Fruit fly (Drosophila melanogaster) whole organism, embryonic: ENCODE data around the gene ca.
A peak's percentile ranks its signal among the peaks of the same experiment; 100 is the strongest.

Source experiments
- Awh ChIP-seq: fragments of 200-800 bp; sonication (Bioruptor generic); IDR thresholded peaks from 2 replicates; pipeline ENCODE4, ENCODE4 v1.3.6; 2022; ENCODE audit warnings: missing biosample characterization, missing genetic modification characterization
- CG16813 ChIP-seq: fragments of 200-800 bp; sonication (Bioruptor generic); IDR thresholded peaks from 3 replicates; pipeline ENCODE4 v1.3.6; 2022; ENCODE audit warnings: missing biosample characterization, missing genetic modification characterization; ENCODE audit not compliant: partially characterized antibody
- CG2120 ChIP-seq: fragments of 200-800 bp; sonication (Bioruptor generic); optimal IDR thresholded peaks from 3 replicates; lab custom pipeline; 2016; ENCODE audit warnings: missing biosample characterization, missing genetic modification characterization
- CG3726 ChIP-seq: fragments of 200-800 bp; sonication (Bioruptor generic); IDR thresholded peaks from 3 replicates; pipeline ENCODE4, ENCODE4 v1.3.6; 2022; ENCODE audit warnings: missing biosample characterization, missing genetic modification characterization
- Hr39 ChIP-seq: fragments of >200 bp; optimal IDR thresholded peaks from 2 replicates; lab custom pipeline; 2017
- onecut ChIP-seq: fragments of 200-800 bp; sonication (Bioruptor generic); IDR thresholded peaks from 2 replicates; pipeline ENCODE4 v1.3.6; 2022; ENCODE audit warnings: missing biosample characterization, missing genetic modification characterization

DNA sequence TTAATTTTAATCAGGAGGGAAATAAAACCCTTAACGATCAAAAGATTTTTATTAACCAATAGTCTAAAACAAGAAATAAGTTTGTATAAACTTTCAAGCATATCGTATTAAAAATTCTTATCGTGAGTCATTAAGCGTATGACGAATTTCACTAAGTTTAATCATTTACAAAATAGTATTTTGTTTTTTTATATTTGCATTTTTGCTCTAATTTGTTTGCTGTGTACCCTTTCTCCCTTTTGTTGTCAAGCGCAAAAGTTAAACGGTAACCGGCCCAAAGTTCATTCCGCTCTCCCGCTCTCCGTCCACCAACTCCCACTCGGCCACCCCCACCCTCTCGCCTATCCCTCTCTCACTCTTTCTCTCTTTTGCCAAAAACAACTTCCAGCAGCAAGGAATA is 42.8 kb upstream of the ca start:
- TF ChIP-seq Hr39 (lab: Kevin White, UChicago) (no peak), Awh (no peak), CG16813 (GFP tag; lab: Robert Waterston, UW) (no peak), onecut (GFP tag; lab: Robert Waterston, UW) (no peak), CG3726 (GFP tag; lab: Robert Waterston, UW) (no peak), CG2120 (GFP tag; lab: Kevin White, UChicago) (peak; percentile 18)
